Worm (Caenorhabditis elegans): ENCODE measurements around the gene ador-1.

Gene ador-1

DNA sequence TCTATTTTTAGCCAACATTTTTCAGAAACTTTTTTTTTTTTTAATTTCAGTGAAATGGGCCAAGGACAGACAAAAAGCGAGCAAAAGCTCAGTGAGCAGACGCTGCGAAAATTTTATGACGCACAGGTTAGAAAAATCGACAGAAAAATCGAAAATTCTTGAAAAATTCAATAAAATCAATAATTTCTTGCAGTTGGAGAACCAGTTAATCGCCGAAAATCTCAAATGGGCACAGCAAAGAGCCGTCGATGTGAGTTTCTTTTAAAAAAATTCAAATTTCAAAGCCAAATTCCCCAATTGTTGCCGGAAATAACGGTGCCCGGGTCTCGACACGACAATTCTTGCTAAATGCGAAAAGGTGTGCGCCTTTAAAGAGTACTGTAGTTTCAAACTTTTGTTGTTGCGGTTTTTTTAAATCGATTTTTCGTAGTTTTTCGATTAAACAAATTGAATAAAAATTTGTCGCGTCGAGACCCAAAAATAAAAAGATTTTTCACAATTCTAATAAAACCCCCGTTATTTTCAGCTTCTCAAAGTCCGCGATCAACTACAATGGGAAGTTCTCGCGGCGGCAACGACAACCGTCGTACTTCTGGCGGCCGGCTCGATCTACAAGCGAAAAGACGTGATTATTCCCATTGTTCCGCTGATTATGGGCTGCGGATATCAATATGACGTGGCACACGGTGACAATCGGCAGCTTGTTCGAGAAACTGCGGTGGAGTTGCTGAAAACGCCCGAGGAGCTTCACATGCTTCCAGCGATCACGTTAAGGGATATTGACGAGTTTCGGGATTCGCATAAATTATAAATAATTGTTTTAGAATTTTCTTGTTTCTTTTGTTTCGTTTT, 41.9 kb downstream of the ador-1 start, which contains the start of gene tag-280:
TSS of gene tag-280 (plus strand) at position 51 of the 852 bp plus-strand sequence.
- no peak for TF ChIP-seq tab-1 (GFP tag; IDR thresholded peaks at IDR 0.05)
- TF ChIP-seq ztf-29 (GFP tag; IDR thresholded peaks at IDR 0.05): no peak
- no peak for TF ChIP-seq klf-2 (GFP tag; conservative IDR thresholded peaks at IDR 0.05)
- TF ChIP-seq med-1 (GFP tag; optimal IDR thresholded peaks at IDR 0.05; ENCODE audit: insufficient read depth): no peak
- no peak for TF ChIP-seq ztf-23 (GFP tag; IDR thresholded peaks at IDR 0.05)
- TF ChIP-seq ref-1 (GFP tag; conservative IDR thresholded peaks at IDR 0.05): no peak
- no peak for TF ChIP-seq T22C8.4 (GFP tag; IDR thresholded peaks at IDR 0.05)
- TF ChIP-seq flt-1 (GFP tag; IDR thresholded peaks at IDR 0.05): no peak
- TF ChIP-seq cog-1 (tag; optimal IDR thresholded peaks at IDR 0.05): no peak

- TF ChIP-seq ztf-23 (GFP tag; IDR thresholded peaks at IDR 0.05) (0 out of 2 replicates have a peak, but pooled peaks have one; percentile 44), ref-1 (GFP tag; conservative IDR thresholded peaks at IDR 0.05) (no peak), cog-1 (tag; optimal IDR thresholded peaks at IDR 0.05) (peak; percentile 48)
These were observed 43.3 kb downstream of the ador-1 start, which contains the start of gene tag-281 for ce11 chrII:12459422-12459821. Gene tag-281, plus strand, starts transcription at chrII:12459761.

DNA sequence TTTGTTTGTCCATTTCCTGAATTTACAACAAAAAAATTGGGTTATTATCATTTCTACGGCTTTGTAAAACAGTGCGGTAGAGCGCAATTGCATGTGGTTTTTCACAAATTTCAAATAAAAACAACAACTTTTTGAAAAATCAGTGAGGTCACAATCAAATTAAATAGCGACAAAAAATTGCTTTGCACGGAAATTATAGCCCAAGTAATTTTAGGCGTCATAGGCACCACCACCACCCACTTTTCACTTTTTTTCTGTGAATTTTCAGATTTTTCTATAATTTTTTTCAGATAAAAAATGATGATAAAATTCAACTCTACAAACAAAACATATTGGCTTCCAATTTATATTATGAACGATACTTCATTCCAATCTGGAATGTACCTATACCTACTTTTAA, 45.4 kb downstream of the ador-1 start, which contains the start of gene sre-38:
TSS of gene sre-38 (plus strand) at position 301 of the 400 bp plus-strand sequence.
- TF ChIP-seq ztf-23 (GFP tag; IDR thresholded peaks at IDR 0.05) (no peak), klf-2 (GFP tag; conservative IDR thresholded peaks at IDR 0.05) (no peak), T22C8.4 (GFP tag; IDR thresholded peaks at IDR 0.05) (no peak), ztf-29 (GFP tag; IDR thresholded peaks at IDR 0.05) (no peak)

DNA sequence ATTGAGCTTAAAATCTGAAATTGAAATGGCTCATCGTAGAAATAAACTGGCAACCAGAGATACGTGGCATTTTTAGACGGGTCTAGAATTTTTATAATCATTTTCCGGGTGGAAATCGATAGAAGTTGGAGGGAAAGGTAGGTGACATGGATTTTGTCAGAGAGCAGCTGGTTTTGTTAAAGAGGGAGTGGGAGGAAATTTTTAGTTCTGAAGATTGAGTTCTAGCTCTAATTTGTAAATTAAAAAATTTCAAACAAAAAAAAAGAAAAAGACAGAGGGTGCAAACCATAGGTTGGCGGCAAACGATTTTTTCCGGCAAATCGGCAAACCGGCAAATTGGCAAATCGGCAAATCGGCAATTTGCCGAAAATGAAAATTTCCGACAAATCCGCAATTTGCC, 46.1 kb downstream of the ador-1 start, which contains the start of gene sre-32:
TSS of gene sre-32 (minus strand) at position 101 of the 400 bp plus-strand sequence.
- 0 out of 2 replicates have a peak, but pooled peaks have one; percentile 42 for TF ChIP-seq tab-1 (GFP tag; IDR thresholded peaks at IDR 0.05)
- no peak for TF ChIP-seq ztf-23 (GFP tag; IDR thresholded peaks at IDR 0.05)
- no peak for TF ChIP-seq ref-1 (GFP tag; conservative IDR thresholded peaks at IDR 0.05)
- TF ChIP-seq flt-1 (GFP tag; IDR thresholded peaks at IDR 0.05): no peak

DNA sequence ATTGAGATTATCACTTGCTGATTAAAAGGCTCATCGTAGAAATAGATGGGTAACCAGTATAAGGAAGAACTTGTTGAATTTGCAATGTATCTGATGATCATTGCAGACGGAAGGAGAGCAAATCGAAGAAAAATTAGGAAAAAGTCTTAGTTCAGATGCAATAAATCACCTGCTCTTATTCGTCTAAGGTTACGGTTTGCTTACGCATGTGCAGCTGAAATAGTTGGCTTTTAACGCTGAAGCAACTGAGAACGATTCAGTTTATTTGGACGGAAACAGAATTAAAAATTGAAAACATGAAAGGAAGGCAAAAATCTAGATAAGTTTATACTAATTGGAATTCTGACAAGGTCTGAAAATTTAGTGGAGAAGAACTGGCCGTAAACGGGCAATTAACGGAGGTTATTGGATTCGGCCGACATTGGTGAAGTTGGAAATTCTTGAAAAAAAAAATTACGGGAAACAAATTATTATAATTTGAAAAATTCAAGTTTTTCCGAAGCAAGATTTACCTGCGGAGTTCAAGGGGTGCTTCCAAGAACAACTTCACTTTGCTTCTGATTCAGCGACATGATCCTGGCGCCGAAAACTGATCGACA, 49.8 kb downstream of the ador-1 start, which contains the start of the genes sre-35 and sre-33:
TSS of gene sre-35 (minus strand) at position 101 of the 599 bp plus-strand sequence.
TSS of gene sre-33 (plus strand) at position 549 of the 599 bp plus-strand sequence.
- TF ChIP-seq med-1 (GFP tag; optimal IDR thresholded peaks at IDR 0.05; ENCODE audit: insufficient read depth) (no peak), ztf-23 (GFP tag; IDR thresholded peaks at IDR 0.05) (no peak), klf-2 (GFP tag; conservative IDR thresholded peaks at IDR 0.05) (no peak), flt-1 (GFP tag; IDR thresholded peaks at IDR 0.05) (no peak)

ce11 chrII:12449849-12450248, 52.8 kb downstream of the ador-1 start, which contains the start of gene sre-34:
Gene sre-34, plus strand, starts transcription at chrII:12450149.
- TF ChIP-seq med-1 (GFP tag; optimal IDR thresholded peaks at IDR 0.05; ENCODE audit: insufficient read depth) (no peak), T22C8.4 (GFP tag; IDR thresholded peaks at IDR 0.05) (no peak), cog-1 (tag; optimal IDR thresholded peaks at IDR 0.05) (no peak), ztf-23 (GFP tag; IDR thresholded peaks at IDR 0.05) (no peak), ref-1 (GFP tag; conservative IDR thresholded peaks at IDR 0.05) (no peak), tab-1 (GFP tag; IDR thresholded peaks at IDR 0.05) (no peak), klf-2 (GFP tag; conservative IDR thresholded peaks at IDR 0.05) (no peak), ztf-29 (GFP tag; IDR thresholded peaks at IDR 0.05) (no peak), flt-1 (GFP tag; IDR thresholded peaks at IDR 0.05) (no peak)

DNA sequence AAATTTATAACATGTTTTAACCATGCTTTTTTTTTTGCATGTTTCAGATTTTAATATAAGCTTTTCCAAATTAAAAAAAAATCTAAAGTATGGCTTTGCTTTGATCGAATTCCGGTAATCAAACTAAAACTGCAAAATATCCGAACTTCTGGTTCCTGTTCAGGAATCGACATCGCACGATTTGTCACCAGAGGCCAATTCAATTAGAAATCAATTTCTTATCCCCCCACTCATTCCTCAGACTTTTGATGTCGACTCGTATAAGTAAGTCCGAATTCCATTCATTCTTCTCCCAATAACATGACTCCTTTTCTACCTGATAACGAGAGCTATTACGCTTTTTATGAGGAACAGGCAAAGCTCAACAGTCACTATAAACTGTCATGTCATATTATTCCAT, 54.4 kb downstream of the ador-1 start, which contains the start of gene srh-27:
TSS of gene srh-27 (plus strand) at position 301 of the 400 bp plus-strand sequence.
- TF ChIP-seq klf-2 (GFP tag; conservative IDR thresholded peaks at IDR 0.05): no peak
- TF ChIP-seq flt-1 (GFP tag; IDR thresholded peaks at IDR 0.05): no peak
- TF ChIP-seq T22C8.4 (GFP tag; IDR thresholded peaks at IDR 0.05): no peak
- no peak for TF ChIP-seq ztf-29 (GFP tag; IDR thresholded peaks at IDR 0.05)
- no peak for TF ChIP-seq ztf-23 (GFP tag; IDR thresholded peaks at IDR 0.05)
- no peak for TF ChIP-seq ref-1 (GFP tag; conservative IDR thresholded peaks at IDR 0.05)
- no peak for TF ChIP-seq med-1 (GFP tag; optimal IDR thresholded peaks at IDR 0.05; ENCODE audit: insufficient read depth)
- TF ChIP-seq cog-1 (tag; optimal IDR thresholded peaks at IDR 0.05): no peak
- no peak for TF ChIP-seq tab-1 (GFP tag; IDR thresholded peaks at IDR 0.05)
